Fruit fly (Drosophila melanogaster): ENCODE data around the gene CG44088.
A peak's percentile ranks its signal among the peaks of the same experiment; 100 is the strongest.

CG44088 gene

dm6 chr3R:4739492-4740431 is 35.1 kb downstream of the CG44088 start (continued):
- TF ChIP-seq CG15336 (GFP tag; IDR thresholded peaks at IDR 0.05) (no peak), dac (GFP tag; optimal IDR thresholded peaks at IDR 0.05) (peak; percentile 82), pdm3 (GFP tag; optimal IDR thresholded peaks at IDR 0.05) (peak; percentile 93), Ets96B (tag; optimal IDR thresholded peaks at IDR 0.05) (peak; percentile 77), CG3919 (GFP tag; optimal IDR thresholded peaks at IDR 0.05) (peak; percentile 86), esn (GFP tag; optimal IDR thresholded peaks at IDR 0.05) (peak; percentile 92), vri (GFP tag; optimal IDR thresholded peaks at IDR 0.05) (peak; percentile 55), CG31627 (GFP tag; optimal IDR thresholded peaks at IDR 0.05) (peak; percentile 86), CG11902 (GFP tag; optimal IDR thresholded peaks at IDR 0.05) (peak; percentile 79), Sox14 (GFP tag; optimal IDR thresholded peaks at IDR 0.05) (peak; percentile 92)

DNA sequence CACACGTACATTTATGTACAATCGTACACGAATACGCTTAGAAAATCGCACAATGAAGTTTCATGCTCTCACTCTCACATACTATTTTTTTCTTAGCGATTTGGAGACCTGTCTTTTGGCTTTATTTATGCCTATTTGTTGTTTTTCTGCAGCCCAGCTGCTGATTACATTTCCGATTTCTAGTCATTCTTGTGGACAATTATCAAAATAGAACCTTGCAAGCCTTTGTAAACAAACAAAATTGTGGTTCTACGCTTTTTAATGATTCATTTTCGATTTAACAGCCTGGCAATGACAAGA is 35.7 kb downstream of the CG44088 start:
- TF ChIP-seq CG7368 (GFP tag; optimal IDR thresholded peaks at IDR 0.05) (no peak), fd85E (GFP tag; optimal IDR thresholded peaks at IDR 0.05) (no peak), Sox102F (GFP tag; optimal IDR thresholded peaks at IDR 0.05) (no peak), salr (GFP tag; optimal IDR thresholded peaks at IDR 0.05) (no peak), CG6276 (GFP tag; optimal IDR thresholded peaks at IDR 0.05) (no peak)

DNA sequence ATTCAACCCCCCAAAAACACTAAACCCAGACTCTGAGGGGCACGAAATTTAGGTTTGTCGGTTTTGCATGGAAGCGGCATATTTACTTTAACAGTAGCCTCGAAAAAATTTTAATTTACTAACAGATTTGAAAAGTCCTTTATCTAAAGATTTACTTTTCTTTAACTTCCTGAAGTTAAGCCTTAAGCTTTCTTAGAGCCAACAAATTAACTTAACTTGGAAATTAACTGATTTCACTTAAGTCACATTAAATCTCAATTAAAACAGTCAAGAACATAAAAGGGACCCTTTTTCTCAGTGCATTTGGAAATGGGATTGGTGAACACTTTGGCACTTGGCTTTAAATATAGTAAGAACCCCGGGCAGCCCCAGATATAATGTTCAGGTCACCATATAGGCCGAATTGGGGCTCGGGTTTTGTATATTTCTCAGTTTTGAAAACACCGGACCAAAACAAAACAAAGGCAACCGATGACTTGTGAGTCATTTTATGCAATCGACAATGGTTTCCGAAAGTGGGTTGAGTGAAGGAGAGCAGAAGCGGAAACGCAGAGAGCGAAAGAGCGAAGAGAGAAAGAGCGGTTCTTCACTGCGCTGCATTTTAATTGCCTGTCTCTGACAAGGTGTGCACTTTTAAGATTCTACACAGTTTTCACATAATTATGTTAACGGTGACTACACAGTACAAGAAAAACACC is 36.2 kb downstream of the CG44088 start:
- TF ChIP-seq CG11902 (GFP tag; optimal IDR thresholded peaks at IDR 0.05) (no peak), Eip93F (GFP tag; optimal IDR thresholded peaks at IDR 0.05) (no peak), Ets96B (tag; optimal IDR thresholded peaks at IDR 0.05) (no peak), CG9139 (GFP tag; optimal IDR thresholded peaks at IDR 0.05) (peak; percentile 1), Lpt (GFP tag; optimal IDR thresholded peaks at IDR 0.05) (no peak), Sox15 (GFP tag; optimal IDR thresholded peaks at IDR 0.05) (no peak), CG1621 (tag; optimal IDR thresholded peaks at IDR 0.05) (no peak), Met (GFP tag; optimal IDR thresholded peaks at IDR 0.05) (peak; percentile 51), CG10669 (GFP tag; optimal IDR thresholded peaks at IDR 0.05) (peak; percentile 6), net (GFP tag; optimal IDR thresholded peaks at IDR 0.05) (peak; percentile 58), Hr38 (GFP tag; optimal IDR thresholded peaks at IDR 0.05) (no peak), OdsH (GFP tag; optimal IDR thresholded peaks at IDR 0.05) (peak; percentile 47), CG15336 (GFP tag; IDR thresholded peaks at IDR 0.05) (no peak), svp (GFP tag) (peak; percentile 81), CG10631 (GFP tag; optimal IDR thresholded peaks at IDR 0.05) (peak; percentile 39), fkh (GFP tag; optimal IDR thresholded peaks at IDR 0.05) (no peak), CG3919 (GFP tag; optimal IDR thresholded peaks at IDR 0.05) (peak; percentile 32), Hr39 (GFP tag; optimal IDR thresholded peaks at IDR 0.05) (peak; percentile 9), dac (GFP tag; optimal IDR thresholded peaks at IDR 0.05) (no peak), cyc (GFP tag; optimal IDR thresholded peaks at IDR 0.05) (peak; percentile 19), Blimp-1 (GFP tag; optimal IDR thresholded peaks at IDR 0.05) (no peak), Hr4 (GFP tag; optimal IDR thresholded peaks at IDR 0.05) (peak; percentile 42), Ets21C (GFP tag; optimal IDR thresholded peaks at IDR 0.05) (no peak), lz (GFP tag; optimal IDR thresholded peaks at IDR 0.05) (peak; percentile 27), eg (GFP tag; IDR thresholded peaks at IDR 0.05) (no peak), CG6808 (GFP tag; optimal IDR thresholded peaks at IDR 0.05) (no peak), ss (GFP tag; optimal IDR thresholded peaks at IDR 0.05) (no peak), Eip75B (GFP tag; optimal IDR thresholded peaks at IDR 0.05) (peak; percentile 4), Smox (GFP tag; optimal IDR thresholded peaks at IDR 0.05) (peak; percentile 44), CG34406 (GFP tag; optimal IDR thresholded peaks at IDR 0.05) (peak; percentile 20), CG11294 (GFP tag; IDR thresholded peaks at IDR 0.05) (no peak), CG8319 (GFP tag; optimal IDR thresholded peaks at IDR 0.05) (no peak), topi (GFP tag; optimal IDR thresholded peaks at IDR 0.05) (peak; percentile 3), vri (GFP tag; optimal IDR thresholded peaks at IDR 0.05) (no peak), CG16779 (tag; optimal IDR thresholded peaks at IDR 0.05) (no peak), CG6276 (GFP tag; optimal IDR thresholded peaks at IDR 0.05) (peak; percentile 33), CG8632 (GFP tag; optimal IDR thresholded peaks at IDR 0.05) (peak; percentile 3)
